Worm (Caenorhabditis elegans): ENCODE measurements around the gene pepm-1.

DNA sequence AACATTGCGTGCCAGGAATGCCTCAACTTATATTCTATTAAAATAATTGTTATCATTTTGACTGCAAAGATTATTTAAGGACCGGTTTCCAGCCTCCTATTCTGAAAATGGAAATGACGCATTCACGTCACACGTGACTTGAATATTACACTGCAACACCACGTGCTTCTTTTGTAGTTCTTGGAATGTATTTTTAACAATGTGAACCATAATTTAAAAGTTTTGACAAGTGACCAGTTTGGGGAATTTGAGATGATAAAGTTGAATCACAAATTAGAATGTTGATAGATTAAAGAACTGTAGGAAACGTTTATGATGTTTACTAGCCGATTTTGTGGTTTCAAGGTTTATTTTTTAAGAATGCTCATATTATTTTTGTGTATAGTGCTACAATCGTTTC is 12.8 kb downstream of the pepm-1 start, which contains the start of gene F47B8.10:
- TF ChIP-seq ztf-18 (tag; optimal IDR thresholded peaks at IDR 0.05) = no peak
- no peak for TF ChIP-seq gei-17 (GFP tag; optimal IDR thresholded peaks at IDR 0.05)
- no peak for TF ChIP-seq ztf-22 (GFP tag; optimal IDR thresholded peaks at IDR 0.05)
